Worm (Caenorhabditis elegans) whole organism, L3 larva: ENCODE results near the gene srh-223.

Source experiments
- aly-2 ChIP-seq: fragments of 150-350 bp; optimal IDR thresholded peaks from 2 replicates; lab custom pipeline; 2014; ENCODE audit warnings: missing biosample characterization, missing genetic modification characterization
- ceh-28 ChIP-seq: fragments of 150-350 bp; optimal IDR thresholded peaks from 2 replicates; lab custom pipeline; 2014; ENCODE audit warnings: missing biosample characterization, missing genetic modification reagents, missing genetic modification characterization
- ceh-82 ChIP-seq: fragments of 150-350 bp; optimal IDR thresholded peaks from 2 replicates; lab custom pipeline; 2014; ENCODE audit warnings: missing biosample characterization, missing genetic modification characterization
- elt-1 ChIP-seq: fragments of 150-350 bp; optimal IDR thresholded peaks from 2 replicates; lab custom pipeline; 2014; ENCODE audit warnings: missing biosample characterization, missing genetic modification characterization
- jun-1 ChIP-seq: fragments of 150-350 bp; optimal IDR thresholded peaks from 2 replicates; lab custom pipeline; 2014; ENCODE audit warnings: missing biosample characterization, missing genetic modification reagents, missing genetic modification characterization
- nfya-1 ChIP-seq: sonication (generic microtip); optimal IDR thresholded peaks from 2 replicates; lab custom pipeline; 2017; ENCODE audit warnings: missing genetic modification characterization, mild to moderate bottlenecking, missing compliant biosample characterization, antibody characterized with exemption, moderate library complexity; ENCODE audit not compliant: insufficient read depth
- nhr-77 ChIP-seq: fragments of 150-350 bp; optimal IDR thresholded peaks from 2 replicates; lab custom pipeline; 2014; ENCODE audit warnings: missing biosample characterization, missing genetic modification characterization

DNA sequence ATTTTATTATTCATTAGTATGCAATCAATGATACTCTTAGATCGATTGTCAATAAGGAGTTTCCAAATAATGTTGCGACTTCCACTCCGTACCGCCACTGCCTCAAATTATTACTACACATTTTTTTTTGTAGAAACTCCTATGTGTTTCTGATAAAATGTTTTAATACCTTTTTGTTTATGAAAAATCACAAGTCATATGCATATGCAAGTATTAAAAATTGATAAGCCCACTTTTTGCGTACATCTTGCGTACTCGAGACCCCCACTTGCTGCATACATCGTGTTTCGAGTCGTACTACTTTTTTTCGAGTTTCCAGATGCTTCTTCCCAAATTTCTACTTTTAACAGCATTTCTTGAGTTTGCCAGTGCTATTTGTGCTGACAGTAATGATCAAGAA, 16.7 kb upstream of the srh-223 start, which contains the start of gene clec-76:
- no peak for TF ChIP-seq elt-1
- no peak for TF ChIP-seq aly-2 (tag; lab: Kevin White, UChicago)
- no peak for TF ChIP-seq nfya-1 (tag; lab: Kevin White, UChicago)
- no peak for TF ChIP-seq ceh-28
- no peak for TF ChIP-seq nhr-77
- TF ChIP-seq jun-1 = no peak
- no peak for TF ChIP-seq ceh-82 (tag; lab: Kevin White, UChicago)
